Worm (Caenorhabditis elegans) whole organism, L1 larva: ENCODE data around the gene zig-11.

Source experiments
- C34B4.2 ChIP-seq: sonication (generic microtip); optimal IDR thresholded peaks from 2 replicates; lab custom pipeline; 2017; ENCODE audit warnings: mild to moderate bottlenecking, missing genetic modification characterization, missing compliant biosample characterization
- aha-1 ChIP-seq: fragments of 150-350 bp; optimal IDR thresholded peaks from 2 replicates; lab custom pipeline; 2014; ENCODE audit warnings: missing biosample characterization, missing genetic modification characterization
- aly-2 ChIP-seq: fragments of 150-350 bp; optimal IDR thresholded peaks from 2 replicates; lab custom pipeline; 2014; ENCODE audit warnings: missing biosample characterization, missing genetic modification characterization
- ceh-90 ChIP-seq: sonication (generic microtip); optimal IDR thresholded peaks from 2 replicates; lab custom pipeline; 2016; ENCODE audit warnings: missing genetic modification characterization, missing compliant biosample characterization
- dpl-1 ChIP-seq, 3 experiments: fragments of 150-350 bp in 2 of 3; sonication (generic microtip) in 1 of 3; optimal IDR thresholded peaks; 2 replicates each; lab custom pipeline; 2014 to 2017; ENCODE audit warnings: missing biosample characterization in 3 of 3, missing genetic modification characterization in 3 of 3, missing genetic modification reagents in 3 of 3
- dsc-1 ChIP-seq: sonication (generic microtip); optimal IDR thresholded peaks from 2 replicates; lab custom pipeline; 2016; ENCODE audit warnings: mild to moderate bottlenecking, missing genetic modification characterization, missing compliant biosample characterization
- efl-3 ChIP-seq: fragments of 200-800 bp; sonication (Bioruptor generic); optimal IDR thresholded peaks from 2 replicates; lab custom pipeline; 2018; ENCODE audit warnings: mild to moderate bottlenecking, missing genetic modification characterization, missing compliant biosample characterization
- egl-13 ChIP-seq: sonication (generic microtip); optimal IDR thresholded peaks from 2 replicates; lab custom pipeline; 2016; ENCODE audit warnings: missing genotype, missing genetic modification reagents, missing genetic modification characterization, missing compliant biosample characterization
- elt-2 ChIP-seq: sonication (generic microtip); optimal IDR thresholded peaks from 2 replicates; lab custom pipeline; 2016; ENCODE audit warnings: missing genetic modification characterization, mild to moderate bottlenecking, inconsistent platforms, missing compliant biosample characterization, missing genetic modification reagents
- elt-3 ChIP-seq, 6 experiments: fragments of 150-350 bp in 1 of 6; sonication (generic microtip); optimal IDR thresholded peaks; 2 replicates each; lab custom pipeline; 2017 to 2018; ENCODE audit warnings: missing biosample characterization in 6 of 6, missing genetic modification characterization in 6 of 6, inconsistent platforms in 1 of 6
- ets-5 ChIP-seq: fragments of 200-800 bp; sonication (Bioruptor generic); IDR thresholded peaks from 2 replicates; pipeline ENCODE4 v1.3.6; 2022; ENCODE audit warnings: missing genetic modification characterization, missing compliant biosample characterization
- fkh-8 ChIP-seq: sonication (generic microtip); optimal IDR thresholded peaks from 2 replicates; lab custom pipeline; 2016; ENCODE audit warnings: mild to moderate bottlenecking, missing genetic modification characterization, missing compliant biosample characterization
- grh-1 ChIP-seq: fragments of 200-800 bp; sonication (Bioruptor generic); IDR thresholded peaks from 2 replicates; pipeline ENCODE4 v1.3.6; 2022; ENCODE audit warnings: missing genetic modification reagents, missing genetic modification characterization, missing compliant biosample characterization
- hlh-17 ChIP-seq: fragments of 200-800 bp; sonication (Bioruptor generic); optimal IDR thresholded peaks from 2 replicates; lab custom pipeline; 2018; ENCODE audit warnings: missing genetic modification characterization, mild to moderate bottlenecking, missing compliant biosample characterization, moderate library complexity, borderline replicate concordance
- irx-1 ChIP-seq: sonication (generic microtip); optimal IDR thresholded peaks from 2 replicates; lab custom pipeline; 2016; ENCODE audit warnings: missing genetic modification characterization, missing compliant biosample characterization
- isw-1 ChIP-seq: fragments of 200-800 bp; sonication (Bioruptor generic); IDR thresholded peaks from 2 replicates; pipeline ENCODE4 v1.3.6; 2022; ENCODE audit warnings: missing genetic modification characterization, missing compliant biosample characterization
- lin-14 ChIP-seq: fragments of 200-800 bp; sonication (Bioruptor generic); optimal IDR thresholded peaks from 2 replicates; lab custom pipeline; 2018; ENCODE audit warnings: mild to moderate bottlenecking, missing genetic modification characterization, moderate library complexity, missing compliant biosample characterization
- lin-35 ChIP-seq, 2 experiments: fragments of 150-350 bp; optimal IDR thresholded peaks; 2 replicates each; lab custom pipeline; 2014; ENCODE audit warnings: missing biosample characterization in 2 of 2, missing genetic modification characterization in 2 of 2, missing genetic modification reagents in 2 of 2
- lir-3 ChIP-seq: sonication (generic microtip); optimal IDR thresholded peaks from 2 replicates; lab custom pipeline; 2016; ENCODE audit warnings: mild to moderate bottlenecking, missing genetic modification characterization, moderate library complexity, missing compliant biosample characterization; ENCODE audit not compliant: poor library complexity
- nhr-11 ChIP-seq: fragments of 150-350 bp; optimal IDR thresholded peaks from 2 replicates; lab custom pipeline; 2014; ENCODE audit warnings: missing biosample characterization, missing genetic modification characterization
- nhr-12 ChIP-seq: sonication (generic microtip); optimal IDR thresholded peaks from 2 replicates; lab custom pipeline; 2017; ENCODE audit warnings: missing biosample characterization, missing genetic modification characterization
- nhr-20 ChIP-seq: sonication (generic microtip); optimal IDR thresholded peaks from 2 replicates; lab custom pipeline; 2016; ENCODE audit warnings: mild to moderate bottlenecking, missing genetic modification characterization, missing compliant biosample characterization
- nhr-85 ChIP-seq: sonication (generic microtip); peaks from one replicate; lab custom pipeline; 2016; ENCODE audit warnings: missing genetic modification characterization, inconsistent platforms, missing compliant biosample characterization
- nhr-90 ChIP-seq: sonication (generic microtip); optimal IDR thresholded peaks from 2 replicates; lab custom pipeline; 2016; ENCODE audit warnings: mild to moderate bottlenecking, missing genetic modification characterization, missing compliant biosample characterization; ENCODE audit not compliant: poor library complexity
- rnt-1 ChIP-seq: sonication (generic microtip); optimal IDR thresholded peaks from 2 replicates; lab custom pipeline; 2016; ENCODE audit warnings: mild to moderate bottlenecking, missing genetic modification characterization, moderate library complexity, missing compliant biosample characterization
- sox-4 ChIP-seq: sonication (generic microtip); optimal IDR thresholded peaks from 2 replicates; lab custom pipeline; 2016; ENCODE audit warnings: missing genetic modification characterization, missing compliant biosample characterization
- sup-37 ChIP-seq: fragments of 200-800 bp; sonication (Bioruptor generic); optimal IDR thresholded peaks from 2 replicates; lab custom pipeline; 2018; ENCODE audit warnings: mild to moderate bottlenecking, missing genetic modification characterization, missing compliant biosample characterization
- swsn-7 ChIP-seq: sonication (generic microtip); optimal IDR thresholded peaks from 2 replicates; lab custom pipeline; 2016; ENCODE audit warnings: missing genetic modification characterization, missing compliant biosample characterization
- tbx-2 ChIP-seq: sonication (generic microtip); optimal IDR thresholded peaks from 2 replicates; lab custom pipeline; 2016; ENCODE audit warnings: missing genetic modification characterization, missing compliant biosample characterization
- unc-62 ChIP-seq: fragments of 150-350 bp; optimal IDR thresholded peaks from 2 replicates; lab custom pipeline; 2014; ENCODE audit warnings: missing biosample characterization, missing genetic modification reagents, missing genetic modification characterization
- unc-98 ChIP-seq: fragments of 200-800 bp; sonication (Bioruptor generic); IDR thresholded peaks from 2 replicates; pipeline ENCODE4 v1.3.6; 2022; ENCODE audit warnings: missing genetic modification characterization, missing compliant biosample characterization
- xbp-1 ChIP-seq: sonication (generic microtip); optimal IDR thresholded peaks from 2 replicates; lab custom pipeline; 2016; ENCODE audit warnings: missing genetic modification characterization, missing compliant biosample characterization
- zag-1 ChIP-seq: fragments of 150-350 bp; optimal IDR thresholded peaks from 2 replicates; lab custom pipeline; 2014; ENCODE audit warnings: missing biosample characterization, missing genetic modification characterization
- ztf-4 ChIP-seq: fragments of 150-350 bp; optimal IDR thresholded peaks from 2 replicates; lab custom pipeline; 2014; ENCODE audit warnings: missing biosample characterization, missing genetic modification characterization

Gene zig-11

ce11 chrV:1907350-1907749 is 14.6 kb upstream of the zig-11 start, which contains the start of gene Y32G9A.5:
Y32G9A.5 (plus strand) TSS chrV:1907650.
- no peak for TF ChIP-seq aly-2 (tag; lab: Kevin White, UChicago)
- TF ChIP-seq aha-1 (tag; lab: Kevin White, UChicago), result no peak
- TF ChIP-seq zag-1, result no peak
- no peak for TF ChIP-seq efl-3 (GFP tag; lab: Kevin White, UChicago)
- no peak for TF ChIP-seq nhr-11 (tag; lab: Kevin White, UChicago)
- no peak for TF ChIP-seq nhr-85
- TF ChIP-seq ets-5 (GFP tag; lab: Robert Waterston, UW), result no peak
- TF ChIP-seq ztf-4, result no peak
- TF ChIP-seq ceh-90, result no peak
- no peak for TF ChIP-seq irx-1
- TF ChIP-seq isw-1 (GFP tag; lab: Robert Waterston, UW), result no peak
- no peak for TF ChIP-seq hlh-17 (GFP tag; lab: Kevin White, UChicago)

- peak; percentile 48 for TF ChIP-seq fkh-8 (tag; lab: Kevin White, UChicago)
- no peak for TF ChIP-seq nhr-90 (tag; lab: Kevin White, UChicago)
Measured at ce11 chrV:1895483-1895882, 2.7 kb upstream of the zig-11 start, which contains the start of gene nphp-2. nphp-2 (plus strand) TSS chrV:1895783.

- no peak for TF ChIP-seq unc-62 (GFP tag; lab: Kevin White, UChicago)
- TF ChIP-seq fkh-8 (tag; lab: Kevin White, UChicago), result peak; percentile 1
- no peak for TF ChIP-seq nhr-20
- TF ChIP-seq dpl-1 (GFP tag; optimal IDR thresholded peaks at IDR 0.05; lab: Kevin White, UChicago), result no peak
- no peak for TF ChIP-seq swsn-7
- TF ChIP-seq aly-2 (tag; lab: Kevin White, UChicago), result no peak
- TF ChIP-seq lir-3 (tag; lab: Kevin White, UChicago), result no peak
- TF ChIP-seq lin-14, result peak; percentile 81
- peak; percentile 16 for TF ChIP-seq rnt-1 (tag; lab: Kevin White, UChicago)
- TF ChIP-seq hlh-17 (GFP tag; lab: Kevin White, UChicago), result no peak
- TF ChIP-seq unc-98 (GFP tag; lab: Robert Waterston, UW), result no peak
- TF ChIP-seq dsc-1 (tag; lab: Kevin White, UChicago), result no peak
- TF ChIP-seq lin-35 (GFP tag; optimal IDR thresholded peaks at IDR 0.05; lab: Kevin White, UChicago), result no peak
- TF ChIP-seq C34B4.2 (tag; lab: Kevin White, UChicago), result no peak
- TF ChIP-seq tbx-2, result no peak
- TF ChIP-seq xbp-1 (tag; lab: Kevin White, UChicago), result no peak
- no peak for TF ChIP-seq sox-4 (tag; lab: Kevin White, UChicago)
- no peak for TF ChIP-seq egl-13 (tag; lab: Kevin White, UChicago)
Measured at ce11 chrV:1889996-1890395, 2.7 kb downstream of the zig-11 start.

- TF ChIP-seq lin-14, result peak; percentile 35
- no peak for TF ChIP-seq aly-2 (tag; lab: Kevin White, UChicago)
Measured at ce11 chrV:1888299-1888698, 4.4 kb downstream of the zig-11 start.

ce11 chrV:1886997-1887396 is 5.7 kb downstream of the zig-11 start:
- peak; percentile 81 for TF ChIP-seq lin-14
- no peak for TF ChIP-seq elt-3 (tag; optimal IDR thresholded peaks at IDR 0.05; lab: Kevin White, UChicago)
- TF ChIP-seq, all 84 proteins: peak for 1

- TF ChIP-seq elt-2 (tag; lab: Kevin White, UChicago) (peak; percentile 1), nhr-90 (tag; lab: Kevin White, UChicago) (peak; percentile 22), grh-1 (GFP tag; lab: Robert Waterston, UW) (no peak), nhr-12 (tag; lab: Kevin White, UChicago) (no peak), sup-37 (GFP tag; lab: Kevin White, UChicago) (no peak)
Measured at ce11 chrV:1883131-1883530, 9.6 kb downstream of the zig-11 start.
